Worm (Caenorhabditis elegans) whole organism, midembryonic: ENCODE measurements around the gene picc-1.

Source experiments
- T22C8.4 ChIP-seq: fragments of 200-800 bp; sonication (Bioruptor generic); IDR thresholded peaks from 2 replicates; pipeline ENCODE4 v1.3.6; 2022; ENCODE audit warnings: missing genetic modification characterization, missing compliant biosample characterization
- ref-1 ChIP-seq: fragments of 200-800 bp; sonication (Bioruptor generic); conservative IDR thresholded peaks from 2 replicates; pipeline ENCODE4 v1.3.6; 2022; ENCODE audit warnings: missing genetic modification reagents, missing genetic modification characterization, missing compliant biosample characterization
- tab-1 ChIP-seq: fragments of 200-800 bp; sonication (Bioruptor generic); IDR thresholded peaks from 2 replicates; pipeline ENCODE4 v1.3.6; 2022; ENCODE audit warnings: missing genetic modification characterization, missing compliant biosample characterization

- TF ChIP-seq T22C8.4 (GFP tag; lab: Robert Waterston, UW) (no peak), ref-1 (GFP tag; lab: Robert Waterston, UW) (no peak), tab-1 (GFP tag; lab: Robert Waterston, UW) (no peak)
Observed at ce11 chrV:6033512-6033911, 14.7 kb downstream of the picc-1 start.
